Worm (Caenorhabditis elegans): Measurements from ENCODE around the gene fbxa-12.

DNA sequence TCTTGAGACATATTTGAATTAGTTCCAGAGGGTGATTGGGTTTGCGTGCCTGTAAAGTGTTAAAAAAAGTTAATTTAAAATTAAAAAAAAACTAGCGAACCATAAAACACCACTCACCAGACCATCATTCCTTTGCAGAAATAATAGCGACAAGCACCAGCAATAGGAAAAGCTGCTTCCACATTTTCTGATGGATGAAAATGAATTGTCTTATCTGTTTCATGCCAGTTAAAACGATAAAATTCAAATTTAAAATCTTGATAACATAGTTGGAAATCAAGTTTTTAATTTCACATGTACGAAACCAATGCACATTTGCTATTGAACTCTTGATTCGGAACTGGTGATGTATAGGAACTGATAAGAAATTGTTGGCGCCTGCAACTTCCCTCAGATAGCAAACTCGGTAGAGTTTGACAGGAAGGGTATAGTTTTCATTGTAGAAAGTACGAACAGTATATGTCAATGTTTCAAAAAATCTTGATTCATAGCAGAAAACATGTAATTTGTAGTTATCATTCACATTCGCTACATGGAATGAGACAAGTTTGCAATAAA lies 20.2 kb downstream of the fbxa-12 start, which contains the start of gene C39B5.10:
- TF ChIP-seq unc-62 (GFP tag; optimal IDR thresholded peaks at IDR 0.05) (no peak), sea-2 (GFP tag; IDR thresholded peaks at IDR 0.05) (no peak), akir-1 (GFP tag; optimal IDR thresholded peaks at IDR 0.05) (no peak), chd-7 (tag; optimal IDR thresholded peaks at IDR 0.05) (no peak), gei-17 (GFP tag; optimal IDR thresholded peaks at IDR 0.05) (no peak), ztf-25 (GFP tag; IDR thresholded peaks at IDR 0.05) (no peak), pha-4 (tag; optimal IDR thresholded peaks at IDR 0.05) (no peak), nfya-2 (GFP tag; IDR thresholded peaks at IDR 0.05) (no peak), zim-3 (tag; optimal IDR thresholded peaks at IDR 0.05) (no peak)
